Fruit fly (Drosophila melanogaster): ENCODE data around the gene Hs3st-B.
A peak's percentile ranks its signal among the peaks of the same experiment; 100 is the strongest.

The Hs3st-B gene

DNA sequence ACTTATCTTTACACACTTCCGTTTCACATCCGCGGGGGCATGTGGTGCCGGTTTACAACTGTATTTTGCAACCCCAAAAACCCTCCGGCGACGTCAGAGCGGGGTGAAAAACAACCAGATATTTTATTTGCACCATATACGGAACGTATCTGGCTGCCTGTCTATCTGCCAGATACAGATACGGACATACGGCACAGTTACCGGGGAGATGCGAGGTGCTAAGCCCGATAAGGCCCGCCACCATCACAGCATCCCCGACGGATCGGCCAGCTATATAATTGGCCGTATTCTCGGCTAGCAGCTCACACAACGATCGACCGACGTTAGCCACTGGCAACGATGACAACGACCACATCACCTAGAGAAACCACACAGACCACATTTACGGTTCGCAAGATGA lies 35.5 kb upstream of the Hs3st-B start, which contains the start of gene Mur18B:
Gene Mur18B, plus strand, starts transcription at position 301 of the 400 bp plus-strand sequence.
- TF ChIP-seq Oaz (GFP tag; IDR thresholded peaks at IDR 0.05) (no peak), Med (GFP tag) (peak; percentile 15), abd-A (tag; optimal IDR thresholded peaks at IDR 0.05) (no peak)

DNA sequence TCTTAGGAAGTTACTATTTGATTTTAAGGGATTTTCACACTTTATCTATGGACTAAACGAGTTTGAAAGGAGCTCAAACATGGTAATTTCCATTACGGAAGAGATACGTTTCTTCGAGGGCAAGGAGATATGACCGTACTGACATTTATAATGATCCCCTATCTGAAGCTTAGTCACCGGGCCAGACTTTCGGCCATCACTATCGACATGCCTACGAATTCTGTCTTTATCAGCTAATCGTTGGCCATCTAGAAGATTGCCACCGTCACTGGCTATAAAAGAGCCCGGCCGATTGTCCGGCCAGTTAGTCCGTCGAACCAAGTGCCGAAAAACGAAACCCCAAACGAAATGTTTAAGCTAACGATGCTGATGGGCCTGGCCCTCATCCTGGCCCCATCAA lies 33.2 kb upstream of the Hs3st-B start, which contains the start of gene Muc18B:
Gene Muc18B, plus strand, starts transcription at position 301 of the 400 bp plus-strand sequence.
- TF ChIP-seq CG3407 (GFP tag; optimal IDR thresholded peaks at IDR 0.05): no peak
- TF ChIP-seq Hr3 (GFP tag; optimal IDR thresholded peaks at IDR 0.05): no peak
- no peak for TF ChIP-seq gt (GFP tag; IDR thresholded peaks at IDR 0.05)
- no peak for TF ChIP-seq Sox100B (GFP tag; optimal IDR thresholded peaks at IDR 0.05)
- no peak for TF ChIP-seq CG3163 (GFP tag; optimal IDR thresholded peaks at IDR 0.05)
- peak; percentile 34 for TF ChIP-seq exex (tag; optimal IDR thresholded peaks at IDR 0.05)
- no peak for TF ChIP-seq so (GFP tag; IDR thresholded peaks at IDR 0.05)
- no peak for TF ChIP-seq CG8290 (GFP tag; optimal IDR thresholded peaks at IDR 0.05)
- TF ChIP-seq CG8290 (tag; optimal IDR thresholded peaks at IDR 0.05): no peak
- TF ChIP-seq grn (GFP tag; optimal IDR thresholded peaks at IDR 0.05): peak; percentile 38

DNA sequence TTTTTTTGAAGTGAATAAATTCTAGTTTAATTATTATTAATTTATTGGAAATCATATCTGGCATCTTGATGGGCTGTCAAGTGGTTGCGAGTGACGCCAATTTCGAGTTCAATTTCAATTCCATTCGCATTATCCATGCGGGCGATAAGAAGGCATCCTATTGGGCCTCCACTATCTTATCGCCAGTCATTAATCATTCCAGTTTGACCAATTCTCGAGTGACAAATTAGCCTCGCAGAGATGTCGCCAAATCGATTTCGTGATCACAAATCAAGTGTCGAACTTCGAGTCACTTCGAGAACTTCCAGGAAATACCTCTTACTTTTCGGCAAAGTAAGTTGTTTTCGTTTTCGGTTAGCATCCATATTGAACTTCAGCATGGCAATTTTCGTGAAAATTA lies 31.8 kb upstream of the Hs3st-B start:
- TF ChIP-seq CG18599 (GFP tag; optimal IDR thresholded peaks at IDR 0.05) (peak; percentile 39), CG3995 (GFP tag; optimal IDR thresholded peaks at IDR 0.05) (peak; percentile 14), Stat92E (GFP tag; optimal IDR thresholded peaks at IDR 0.05) (no peak), grn (GFP tag; optimal IDR thresholded peaks at IDR 0.05) (peak; percentile 77), CG6813 (GFP tag; optimal IDR thresholded peaks at IDR 0.05) (no peak), mirr (GFP tag; optimal IDR thresholded peaks at IDR 0.05) (peak; percentile 16), exex (tag; optimal IDR thresholded peaks at IDR 0.05) (peak; percentile 98), lab (GFP tag; optimal IDR thresholded peaks at IDR 0.05) (peak; percentile 66)

DNA sequence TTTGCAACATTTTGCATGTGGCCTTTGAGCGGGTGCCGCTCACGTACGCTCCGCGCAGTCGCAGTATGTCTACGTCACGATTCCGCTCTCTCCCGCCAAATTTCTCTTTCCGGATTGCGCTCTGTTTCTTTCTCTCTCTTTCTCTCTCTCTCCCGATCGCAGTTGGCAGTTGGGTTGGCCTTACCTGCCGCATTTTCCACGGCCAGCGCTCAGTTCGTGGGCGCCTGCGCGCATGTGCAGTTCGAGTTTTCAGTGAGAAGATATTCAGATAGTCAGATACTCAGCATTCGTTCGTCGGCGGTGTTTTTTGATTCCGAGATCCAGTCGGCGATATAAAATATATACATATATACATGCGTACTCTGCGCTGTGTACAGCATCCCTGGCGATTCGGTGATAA lies 28.0 kb upstream of the Hs3st-B start, which contains the start of gene CG7884:
Gene CG7884, plus strand, starts transcription at position 208 of the 400 bp plus-strand sequence.
- TF ChIP-seq CG11723 (GFP tag; optimal IDR thresholded peaks at IDR 0.05) (no peak), zfh1 (GFP tag; IDR thresholded peaks at IDR 0.05) (0 out of 3 replicates have a peak, but pooled peaks have one; percentile 38), CG7963 (GFP tag; IDR thresholded peaks at IDR 0.05; ENCODE audit: partially characterized antibody) (0 out of 3 replicates have a peak, but pooled peaks have one; percentile 5), gcm (GFP tag; optimal IDR thresholded peaks at IDR 0.05) (no peak), vvl (GFP tag; IDR thresholded peaks at IDR 0.05) (peak; percentile 19; the same call in 1 of the 2 replicates), inv (GFP tag; IDR thresholded peaks at IDR 0.05; ENCODE audit: partially characterized antibody) (no peak), Xrp1 (GFP tag; IDR thresholded peaks at IDR 0.05) (0 out of 2 replicates have a peak, but pooled peaks have one; percentile 23), CG18619 (GFP tag; optimal IDR thresholded peaks at IDR 0.05) (no peak), nom (GFP tag; optimal IDR thresholded peaks at IDR 0.05) (peak; percentile 24), CG10147 (GFP tag; optimal IDR thresholded peaks at IDR 0.05) (no peak), CG1233 (GFP tag; optimal IDR thresholded peaks at IDR 0.05) (no peak), Drgx (GFP tag; IDR thresholded peaks at IDR 0.05) (0 out of 2 replicates have a peak, but pooled peaks have one; percentile 13), grau (tag; optimal IDR thresholded peaks at IDR 0.05) (no peak), CG14710 (tag; optimal IDR thresholded peaks at IDR 0.05) (no peak), Ets97D (GFP tag; optimal IDR thresholded peaks at IDR 0.05) (no peak), sens-2 (GFP tag; IDR thresholded peaks at IDR 0.05) (no peak), Optix (GFP tag; IDR thresholded peaks at IDR 0.05) (0 out of 3 replicates have a peak, but pooled peaks have one; percentile 12), CG2875 (GFP tag; optimal IDR thresholded peaks at IDR 0.05) (no peak), Ravus (GFP tag; IDR thresholded peaks at IDR 0.05) (no peak), Deaf1 (tag; optimal IDR thresholded peaks at IDR 0.05) (peak; percentile 7), CG11093 (GFP tag; IDR thresholded peaks at IDR 0.05) (no peak), E2f1 (GFP tag; IDR thresholded peaks at IDR 0.05) (peak; percentile 40; the same call in 1 of the 2 replicates), pros (GFP tag; optimal IDR thresholded peaks at IDR 0.05) (no peak), MESR4 (GFP tag; optimal IDR thresholded peaks at IDR 0.05) (no peak), Scr (GFP tag; IDR thresholded peaks at IDR 0.05; ENCODE audit: partially characterized antibody) (no peak), jing (GFP tag; optimal IDR thresholded peaks at IDR 0.05) (no peak), sqz (GFP tag; optimal IDR thresholded peaks at IDR 0.05) (no peak)
